Fruit fly (Drosophila melanogaster) whole organism, embryonic: Measurements from ENCODE around the gene wam.

Experiments
- Atf-2 ChIP-seq: fragments of 200-800 bp; sonication (Bioruptor generic); optimal IDR thresholded peaks from 2 replicates; lab custom pipeline; 2016; ENCODE audit warnings: missing biosample characterization, missing genetic modification characterization
- B-H1 ChIP-seq: fragments of 200-800 bp; sonication (Bioruptor generic); IDR thresholded peaks from 3 replicates; pipeline ENCODE4 v1.3.6; 2022; ENCODE audit warnings: missing biosample characterization, missing genetic modification characterization
- CG10654 ChIP-seq: fragments of 200-800 bp; sonication (Bioruptor generic); optimal IDR thresholded peaks from 2 replicates; lab custom pipeline; 2016; ENCODE audit warnings: missing biosample characterization, missing genetic modification characterization
- CG11398 ChIP-seq: fragments of 200-800 bp; sonication (Bioruptor generic); optimal IDR thresholded peaks from 2 replicates; lab custom pipeline; 2016; ENCODE audit warnings: missing biosample characterization, missing genetic modification characterization
- CG11695 ChIP-seq: fragments of 200-800 bp; sonication (Bioruptor generic); IDR thresholded peaks from 3 replicates; pipeline ENCODE4 v1.3.6; 2022; ENCODE audit warnings: missing biosample characterization, missing genetic modification characterization
- CG11723 ChIP-seq: fragments of 200-800 bp; sonication (Bioruptor generic); optimal IDR thresholded peaks from 2 replicates; lab custom pipeline; 2017; ENCODE audit warnings: missing biosample characterization, mild to moderate bottlenecking, missing genetic modification characterization
- CG1602 ChIP-seq: fragments of 200-800 bp; sonication (Bioruptor generic); optimal IDR thresholded peaks from 3 replicates; lab custom pipeline; 2016; ENCODE audit warnings: missing biosample characterization, missing genetic modification characterization
- CG16779 ChIP-seq: fragments of 200-800 bp; sonication (Bioruptor generic); IDR thresholded peaks from 2 replicates; pipeline ENCODE4 v1.3.6; 2022; ENCODE audit warnings: missing biosample characterization, missing genetic modification characterization
- CG17328 ChIP-seq: fragments of 200-800 bp; sonication (Bioruptor generic); IDR thresholded peaks from 2 replicates; pipeline ENCODE4 v1.3.6; 2022; ENCODE audit warnings: missing biosample characterization, missing genetic modification characterization
- CG17612 ChIP-seq: fragments of 200-800 bp; sonication (Bioruptor generic); IDR thresholded peaks from 2 replicates; pipeline ENCODE4 v1.3.6; 2022; ENCODE audit warnings: missing biosample characterization, missing genetic modification characterization
- CG17912 ChIP-seq: fragments of 200-800 bp; sonication (Bioruptor generic); optimal IDR thresholded peaks from 2 replicates; lab custom pipeline; 2018; ENCODE audit warnings: missing biosample characterization, mild to moderate bottlenecking, missing genetic modification characterization
- CG34224 ChIP-seq: fragments of 200-800 bp; sonication (Bioruptor generic); IDR thresholded peaks from 3 replicates; pipeline ENCODE4 v1.3.6; 2022; ENCODE audit warnings: missing biosample characterization, missing genetic modification characterization; ENCODE audit not compliant: partially characterized antibody
- CG3847 ChIP-seq: fragments of 200-800 bp; sonication (Bioruptor generic); IDR thresholded peaks from 2 replicates; pipeline ENCODE4 v1.3.6; 2022; ENCODE audit warnings: missing biosample characterization, missing genetic modification characterization
- CG4820 ChIP-seq: fragments of 200-800 bp; sonication (Bioruptor generic); optimal IDR thresholded peaks from 3 replicates; lab custom pipeline; 2016; ENCODE audit warnings: missing biosample characterization, missing genetic modification characterization
- CG6272 ChIP-seq: fragments of 200-800 bp; sonication (Bioruptor generic); IDR thresholded peaks from 2 replicates; pipeline ENCODE4 v1.3.6; 2022; ENCODE audit warnings: missing biosample characterization, missing genetic modification characterization
- CG6689 ChIP-seq: fragments of 200-800 bp; sonication (Bioruptor generic); IDR thresholded peaks from 2 replicates; pipeline ENCODE4 v1.3.6; 2022; ENCODE audit warnings: missing biosample characterization, missing genetic modification characterization
- CG9727 ChIP-seq: fragments of 200-800 bp; sonication (Bioruptor generic); optimal IDR thresholded peaks from 3 replicates; lab custom pipeline; 2017; ENCODE audit warnings: missing biosample characterization, mild to moderate bottlenecking, missing genetic modification characterization
- CG9797 ChIP-seq: fragments of 200-800 bp; sonication (Bioruptor generic); optimal IDR thresholded peaks from 3 replicates; lab custom pipeline; 2018; ENCODE audit warnings: missing biosample characterization, mild to moderate bottlenecking, missing genetic modification characterization
- D ChIP-seq, 2 experiments: fragments of 200-800 bp in 1 of 2; fragments of >200 bp in 1 of 2; sonication (Bioruptor generic) in 1 of 2; optimal IDR thresholded peaks; 2 replicates in 1 of 2; 3 replicates in 1 of 2; lab custom pipeline; 2017; ENCODE audit warnings: mild to moderate bottlenecking in 1 of 2, missing biosample characterization in 1 of 2, missing genetic modification characterization in 1 of 2, missing genetic modification reagents in 1 of 2
- Dek ChIP-seq: fragments of 200-800 bp; sonication (Bioruptor generic); optimal IDR thresholded peaks from 3 replicates; lab custom pipeline; 2019; ENCODE audit warnings: missing biosample characterization, mild to moderate bottlenecking, missing genetic modification characterization, moderate library complexity
- HHEX ChIP-seq: fragments of 200-800 bp; sonication (Bioruptor generic); optimal IDR thresholded peaks from 3 replicates; lab custom pipeline; 2017; ENCODE audit warnings: missing biosample characterization, mild to moderate bottlenecking, missing genetic modification characterization, missing genetic modification reagents
- HLHmδ ChIP-seq: fragments of 200-800 bp; sonication (Bioruptor generic); optimal IDR thresholded peaks from 2 replicates; lab custom pipeline; 2018; ENCODE audit warnings: missing biosample characterization, mild to moderate bottlenecking, missing genetic modification characterization, moderate library complexity
- Hey ChIP-seq: fragments of 200-800 bp; sonication (Bioruptor generic); optimal IDR thresholded peaks from 3 replicates; lab custom pipeline; 2018; ENCODE audit warnings: missing biosample characterization, mild to moderate bottlenecking, missing genetic modification characterization
- HmgZ ChIP-seq: fragments of 200-800 bp; sonication (Bioruptor generic); optimal IDR thresholded peaks from 2 replicates; lab custom pipeline; 2018; ENCODE audit warnings: missing biosample characterization, mild to moderate bottlenecking, missing genetic modification characterization
- Max ChIP-seq: fragments of 200-800 bp; sonication (Bioruptor generic); optimal IDR thresholded peaks from 2 replicates; lab custom pipeline; 2016; ENCODE audit warnings: missing biosample characterization, mild to moderate bottlenecking, missing genetic modification characterization
- Med ChIP-seq: fragments of 200-800 bp; sonication (Bioruptor generic); peaks from one replicate; lab custom pipeline; 2016; ENCODE audit warnings: missing biosample characterization, missing genetic modification characterization, mild to moderate bottlenecking, inconsistent platforms, moderate library complexity
- PHDP ChIP-seq: fragments of 200-800 bp; sonication (Bioruptor generic); optimal IDR thresholded peaks from 3 replicates; lab custom pipeline; 2018; ENCODE audit warnings: missing biosample characterization, mild to moderate bottlenecking, missing genetic modification characterization, moderate library complexity
- Pdp1 ChIP-seq, 2 experiments: fragments of 200-800 bp; sonication (Bioruptor generic); optimal IDR thresholded peaks; 3 replicates each; lab custom pipeline; 2016; ENCODE audit warnings: missing biosample characterization in 2 of 2, missing genetic modification characterization in 2 of 2, mild to moderate bottlenecking in 1 of 2, moderate library complexity in 1 of 2
- Spps ChIP-seq: fragments of 200-800 bp; sonication (Bioruptor generic); optimal IDR thresholded peaks from 2 replicates; lab custom pipeline; 2018; ENCODE audit warnings: missing biosample characterization, mild to moderate bottlenecking, missing genetic modification characterization
- Stat92E ChIP-seq, 3 experiments: fragments of >200 bp in 2 of 3; fragments of 200-800 bp in 1 of 3; sonication (Bioruptor generic) in 1 of 3; optimal IDR thresholded peaks; 2 replicates each; lab custom pipeline; 2017 to 2019; ENCODE audit warnings: missing biosample characterization in 3 of 3, missing genetic modification characterization in 3 of 3, mild to moderate bottlenecking in 1 of 3, moderate library complexity in 1 of 3
- Trl ChIP-seq, 3 experiments: fragments of >200 bp in 2 of 3; fragments of 200-800 bp in 1 of 3; sonication (Bioruptor generic) in 1 of 3; optimal IDR thresholded peaks; 2 replicates in 1 of 3; 3 replicates in 2 of 3; lab custom pipeline; 2016 to 2017; ENCODE audit warnings: missing biosample characterization in 1 of 3, missing genetic modification characterization in 1 of 3
- cad ChIP-seq: fragments of >200 bp; optimal IDR thresholded peaks from 2 replicates; lab custom pipeline; 2017; ENCODE audit warnings: missing biosample characterization, missing genetic modification characterization
- caup ChIP-seq: fragments of 200-800 bp; sonication (Bioruptor generic); optimal IDR thresholded peaks from 3 replicates; lab custom pipeline; 2017; ENCODE audit warnings: missing biosample characterization, mild to moderate bottlenecking, missing genetic modification characterization, moderate library complexity; ENCODE audit not compliant: severe bottlenecking
- chm ChIP-seq: fragments of 200-800 bp; sonication (Bioruptor generic); IDR thresholded peaks from 2 replicates; pipeline ENCODE4 v1.3.6; 2022; ENCODE audit warnings: missing biosample characterization, missing genetic modification characterization
- dan ChIP-seq: fragments of 200-800 bp; sonication (Bioruptor generic); IDR thresholded peaks from 2 replicates; pipeline ENCODE4 v1.3.6; 2022; ENCODE audit warnings: missing biosample characterization, missing genetic modification characterization
- dm ChIP-seq: fragments of 200-800 bp; sonication (Bioruptor generic); optimal IDR thresholded peaks from 3 replicates; lab custom pipeline; 2016; ENCODE audit warnings: missing biosample characterization, missing genetic modification characterization
- gro ChIP-seq: fragments of 200-800 bp; sonication (Bioruptor generic); optimal IDR thresholded peaks from 2 replicates; lab custom pipeline; 2016; ENCODE audit warnings: missing biosample characterization, missing genetic modification characterization
- hbn ChIP-seq: fragments of 200-800 bp; sonication (Bioruptor generic); IDR thresholded peaks from 2 replicates; pipeline ENCODE4 v1.3.6; 2022; ENCODE audit warnings: missing biosample characterization, missing genetic modification characterization; ENCODE audit not compliant: partially characterized antibody
- jing ChIP-seq: fragments of 200-800 bp; sonication (Bioruptor generic); optimal IDR thresholded peaks from 2 replicates; lab custom pipeline; 2018; ENCODE audit warnings: missing biosample characterization, mild to moderate bottlenecking, missing genetic modification characterization
- lbe ChIP-seq: fragments of 200-800 bp; sonication (Bioruptor generic); optimal IDR thresholded peaks from 2 replicates; lab custom pipeline; 2016; ENCODE audit warnings: missing biosample characterization, mild to moderate bottlenecking, missing genetic modification characterization
- lmd ChIP-seq: fragments of 200-800 bp; sonication (Bioruptor generic); IDR thresholded peaks from 2 replicates; pipeline ENCODE4 v1.3.6; 2022; ENCODE audit warnings: missing biosample characterization, missing genetic modification characterization
- lola ChIP-seq, 3 experiments: fragments of >200 bp in 2 of 3; fragments of 200-800 bp in 1 of 3; sonication (Bioruptor generic) in 1 of 3; optimal IDR thresholded peaks; 2 replicates each; lab custom pipeline; 2017 to 2019; ENCODE audit warnings: missing biosample characterization in 3 of 3, missing genetic modification characterization in 3 of 3, mild to moderate bottlenecking in 1 of 3, moderate library complexity in 1 of 3
- nerfin-2 ChIP-seq: fragments of 200-800 bp; sonication (Bioruptor generic); IDR thresholded peaks from 2 replicates; pipeline ENCODE4 v1.3.6; 2022; ENCODE audit warnings: missing biosample characterization, missing genetic modification characterization; ENCODE audit not compliant: partially characterized antibody
- pita ChIP-seq: fragments of 200-800 bp; sonication (Bioruptor generic); optimal IDR thresholded peaks from 2 replicates; lab custom pipeline; 2017; ENCODE audit warnings: missing biosample characterization, mild to moderate bottlenecking, missing genetic modification characterization
- pros ChIP-seq: fragments of 200-800 bp; sonication (Bioruptor generic); optimal IDR thresholded peaks from 3 replicates; lab custom pipeline; 2019; ENCODE audit warnings: missing biosample characterization, mild to moderate bottlenecking, missing genetic modification characterization, moderate library complexity
- scrt ChIP-seq: fragments of 200-800 bp; sonication (Bioruptor generic); optimal IDR thresholded peaks from 2 replicates; lab custom pipeline; 2018; ENCODE audit warnings: missing biosample characterization, mild to moderate bottlenecking, missing genetic modification characterization, moderate library complexity
- trem ChIP-seq: fragments of 200-800 bp; optimal IDR thresholded peaks from 3 replicates; lab custom pipeline; 2019; ENCODE audit warnings: missing biosample characterization, mild to moderate bottlenecking, missing genetic modification characterization, moderate library complexity
- wek ChIP-seq: fragments of 200-800 bp; sonication (Bioruptor generic); optimal IDR thresholded peaks from 3 replicates; lab custom pipeline; 2018; ENCODE audit warnings: missing biosample characterization, mild to moderate bottlenecking, missing genetic modification characterization, moderate library complexity

Gene wam

dm6 chr3R:23314332-23314731 is 26.5 kb upstream of the wam start (continued):
- peak; percentile 6 for TF ChIP-seq gro
- peak; percentile 85 for TF ChIP-seq Med (GFP tag; lab: Kevin White, UChicago)
- no peak for TF ChIP-seq CG4820 (GFP tag; lab: Kevin White, UChicago)
- peak; percentile 7 for TF ChIP-seq dm (GFP tag; lab: Kevin White, UChicago)
- TF ChIP-seq trem, result peak; percentile 27
- no peak for TF ChIP-seq cad (GFP tag; lab: Kevin White, UChicago)
- TF ChIP-seq dan (GFP tag; lab: Robert Waterston, UW), result no peak
- TF ChIP-seq Spps (tag; lab: Kevin White, UChicago), result no peak
- TF ChIP-seq Stat92E (GFP tag; optimal IDR thresholded peaks at IDR 0.05; lab: Kevin White, UChicago), result peak in 1 of 3 experiments; percentile 1
- TF ChIP-seq CG9727 (GFP tag; lab: Kevin White, UChicago), result peak; percentile 36
- peak; percentile 4 for TF ChIP-seq CG10654 (GFP tag; lab: Kevin White, UChicago)
- no peak for TF ChIP-seq Hey (tag; lab: Kevin White, UChicago)
- TF ChIP-seq Pdp1 (GFP tag; optimal IDR thresholded peaks at IDR 0.05; lab: Kevin White, UChicago), result peak in 1 of 2 experiments; percentile 32
- peak; percentile 71 for TF ChIP-seq HLHmδ
- TF ChIP-seq CG34224, result peak; percentile 22; the same call in 2 of the 3 replicates
- no peak for TF ChIP-seq CG9797 (GFP tag; lab: Kevin White, UChicago)
- no peak for TF ChIP-seq CG6689 (GFP tag; lab: Robert Waterston, UW)
- no peak for TF ChIP-seq lola (GFP tag; optimal IDR thresholded peaks at IDR 0.05; lab: Kevin White, UChicago)
- TF ChIP-seq wek (GFP tag; lab: Kevin White, UChicago), result peak; percentile 72
- TF ChIP-seq PHDP, result peak; percentile 23
- peak; percentile 86 for TF ChIP-seq CG17912 (GFP tag; lab: Kevin White, UChicago)
- TF ChIP-seq lmd, result no peak
- peak; percentile 10 for TF ChIP-seq CG11398 (GFP tag; lab: Kevin White, UChicago)
- peak; percentile 74 for TF ChIP-seq chm (GFP tag; lab: Robert Waterston, UW)
- no peak for TF ChIP-seq D (optimal IDR thresholded peaks at IDR 0.05; lab: Kevin White, UChicago)
- TF ChIP-seq D (GFP tag; optimal IDR thresholded peaks at IDR 0.05; lab: Kevin White, UChicago), result peak; percentile 22
- TF ChIP-seq scrt (GFP tag; lab: Kevin White, UChicago), result peak; percentile 61
- no peak for TF ChIP-seq pita (GFP tag; lab: Kevin White, UChicago)
- no peak for TF ChIP-seq CG6272
- peak; percentile 42 for TF ChIP-seq pros (GFP tag; lab: Kevin White, UChicago)
- peak; percentile 56 for TF ChIP-seq HHEX (GFP tag; lab: Kevin White, UChicago)
- no peak for TF ChIP-seq CG16779 (GFP tag; lab: Robert Waterston, UW)
- TF ChIP-seq HmgZ (tag; lab: Kevin White, UChicago), result peak; percentile 20
- peak; percentile 73 for TF ChIP-seq caup (GFP tag; lab: Kevin White, UChicago)
- TF ChIP-seq Dek (tag; lab: Kevin White, UChicago), result no peak
- no peak for TF ChIP-seq nerfin-2
- TF ChIP-seq jing (GFP tag; lab: Kevin White, UChicago), result no peak
- no peak for TF ChIP-seq B-H1 (GFP tag; lab: Robert Waterston, UW)
- TF ChIP-seq hbn, result no peak; the same call in 1 of the 2 replicates
- TF ChIP-seq CG17328, result 0 out of 2 replicates have a peak, but pooled peaks have one; percentile 32
- TF ChIP-seq Atf-2 (GFP tag; lab: Kevin White, UChicago), result no peak
- TF ChIP-seq CG11695 (GFP tag; lab: Robert Waterston, UW), result no peak; the same call in 2 of the 3 replicates
- no peak for TF ChIP-seq Max (GFP tag; lab: Kevin White, UChicago)
- TF ChIP-seq CG1602 (GFP tag; lab: Kevin White, UChicago), result no peak
- TF ChIP-seq CG3847 (GFP tag; lab: Robert Waterston, UW), result 0 out of 2 replicates have a peak, but pooled peaks have one; percentile 17
- peak; percentile 87 to 93 for TF ChIP-seq Trl (optimal IDR thresholded peaks at IDR 0.05; lab: Kevin White, UChicago)
- TF ChIP-seq Trl (GFP tag; optimal IDR thresholded peaks at IDR 0.05; lab: Kevin White, UChicago), result peak; percentile 60
- TF ChIP-seq CG11723 (GFP tag; lab: Kevin White, UChicago), result peak; percentile 56
- TF ChIP-seq lbe (GFP tag; lab: Kevin White, UChicago), result no peak
- TF ChIP-seq CG17612 (GFP tag; lab: Robert Waterston, UW), result no peak
